Fruit fly (Drosophila melanogaster) whole organism, wandering third instar larva: Measurements from ENCODE around the gene Rhp.

Experiments used
- Abd-B ChIP-seq: fragments of >200 bp; optimal IDR thresholded peaks from 2 replicates; lab custom pipeline; 2017; ENCODE audit warnings: missing biosample characterization, missing genetic modification characterization
- CG32264 ChIP-seq: fragments of 200-800 bp; sonication (Bioruptor generic); optimal IDR thresholded peaks from 2 replicates; lab custom pipeline; 2016; ENCODE audit warnings: missing biosample characterization, missing genetic modification characterization
- CG9705 ChIP-seq: fragments of 200-800 bp; sonication (Bioruptor generic); optimal IDR thresholded peaks from 2 replicates; lab custom pipeline; 2018; ENCODE audit warnings: missing biosample characterization, mild to moderate bottlenecking, missing genetic modification characterization
- CrebA ChIP-seq: fragments of 200-800 bp; sonication (Bioruptor generic); optimal IDR thresholded peaks from 2 replicates; lab custom pipeline; 2016; ENCODE audit warnings: missing biosample characterization, mild to moderate bottlenecking, missing genetic modification characterization, borderline replicate concordance
- Dfd ChIP-seq: fragments of >200 bp; optimal IDR thresholded peaks from 2 replicates; lab custom pipeline; 2017; ENCODE audit warnings: missing biosample characterization, missing genetic modification characterization
- Dif ChIP-seq: fragments of 200-275, 200-300 bp; sonication (Bioruptor generic); optimal IDR thresholded peaks from 2 replicates; lab custom pipeline; 2018; ENCODE audit warnings: missing biosample characterization, missing genetic modification characterization; ENCODE audit not compliant: partially characterized antibody
- GATAd ChIP-seq: sonication (Bioruptor generic); optimal IDR thresholded peaks from 2 replicates; lab custom pipeline; 2016; ENCODE audit warnings: missing biosample characterization, missing genetic modification characterization
- HLH106 ChIP-seq: fragments of 200-800 bp; optimal IDR thresholded peaks from 3 replicates; lab custom pipeline; 2019; ENCODE audit warnings: missing biosample characterization, mild to moderate bottlenecking, missing genetic modification characterization, moderate library complexity
- Hnf4 ChIP-seq: fragments of 200-800 bp; sonication (Bioruptor generic); optimal IDR thresholded peaks from 2 replicates; lab custom pipeline; 2016; ENCODE audit warnings: missing biosample characterization, mild to moderate bottlenecking, missing genetic modification characterization
- Hr78 ChIP-seq: fragments of >200 bp; optimal IDR thresholded peaks from 2 replicates; lab custom pipeline; 2017; ENCODE audit warnings: missing biosample characterization, missing genetic modification characterization
- Hr83 ChIP-seq: fragments of 200-300 bp; sonication (Bioruptor generic); optimal IDR thresholded peaks from 2 replicates; lab custom pipeline; 2016; ENCODE audit warnings: missing biosample characterization, mild to moderate bottlenecking, missing genetic modification characterization, moderate library complexity; ENCODE audit not compliant: poor library complexity, severe bottlenecking
- Jra ChIP-seq: sonication (Bioruptor generic); optimal IDR thresholded peaks from 2 replicates; lab custom pipeline; 2016; ENCODE audit warnings: missing biosample characterization, missing genetic modification characterization
- Mio ChIP-seq: sonication (Bioruptor generic); optimal IDR thresholded peaks from 2 replicates; lab custom pipeline; 2016; ENCODE audit warnings: missing biosample characterization, missing genetic modification characterization
- Myc ChIP-seq: fragments of >200 bp; optimal IDR thresholded peaks from 2 replicates; lab custom pipeline; 2017
- N ChIP-seq: fragments of >200 bp; optimal IDR thresholded peaks from 2 replicates; lab custom pipeline; 2018; ENCODE audit warnings: missing biosample characterization, missing external identifiers, missing genetic modification characterization
- OdsH ChIP-seq: fragments of 200-800 bp; sonication (Bioruptor generic); optimal IDR thresholded peaks from 2 replicates; lab custom pipeline; 2016; ENCODE audit warnings: missing biosample characterization, mild to moderate bottlenecking, missing genetic modification characterization
- Rel ChIP-seq, 2 experiments: fragments of 200-800 bp; sonication (Bioruptor generic) in 1 of 2; optimal IDR thresholded peaks; 2 replicates in 1 of 2; 3 replicates in 1 of 2; lab custom pipeline; 2016 to 2019; ENCODE audit warnings: mild to moderate bottlenecking in 2 of 2, missing biosample characterization in 2 of 2, missing genetic modification characterization in 2 of 2, moderate library complexity in 1 of 2
- Sp1 ChIP-seq: fragments of 200-800 bp; sonication (Bioruptor generic); optimal IDR thresholded peaks from 3 replicates; lab custom pipeline; 2019; ENCODE audit warnings: missing biosample characterization, mild to moderate bottlenecking, missing genetic modification characterization, moderate library complexity
- Vsx2 ChIP-seq: fragments of 200-300, 225-300 bp; sonication (Bioruptor generic); optimal IDR thresholded peaks from 2 replicates; lab custom pipeline; 2018; ENCODE audit warnings: missing biosample characterization, missing genetic modification characterization; ENCODE audit not compliant: partially characterized antibody
- br ChIP-seq: fragments of 200-800 bp; sonication (Bioruptor generic); optimal IDR thresholded peaks from 2 replicates; lab custom pipeline; 2016; ENCODE audit warnings: missing biosample characterization, missing genetic modification characterization
- brk ChIP-seq: fragments of 200-800 bp; sonication (Bioruptor generic); optimal IDR thresholded peaks from 2 replicates; lab custom pipeline; 2016; ENCODE audit warnings: missing biosample characterization, mild to moderate bottlenecking, missing genetic modification characterization
- dl ChIP-seq, 2 experiments: fragments of 175-275, 200-275 bp in 1 of 2; fragments of 200-275 bp in 1 of 2; sonication (Bioruptor generic); optimal IDR thresholded peaks; lab custom pipeline; 2018; ENCODE audit warnings: mild to moderate bottlenecking in 2 of 2, missing biosample characterization in 2 of 2, missing genetic modification characterization in 2 of 2, moderate library complexity in 2 of 2; ENCODE audit not compliant: partially characterized antibody in 2 of 2, insufficient read depth in 1 of 2
- dmrt93B ChIP-seq: fragments of 200-800 bp; sonication (Bioruptor generic); optimal IDR thresholded peaks from 2 replicates; lab custom pipeline; 2018; ENCODE audit warnings: missing biosample characterization, mild to moderate bottlenecking, missing genetic modification characterization
- dsf ChIP-seq: sonication (Bioruptor generic); optimal IDR thresholded peaks from 2 replicates; lab custom pipeline; 2016; ENCODE audit warnings: missing biosample characterization, missing genetic modification characterization, borderline replicate concordance
- ey ChIP-seq: fragments of 200-800 bp; sonication (Bioruptor generic); optimal IDR thresholded peaks from 2 replicates; lab custom pipeline; 2016; ENCODE audit warnings: missing biosample characterization, missing genetic modification characterization
- foxo ChIP-seq, 2 experiments: fragments of 200-800 bp; sonication (Bioruptor generic); optimal IDR thresholded peaks; 2 replicates in 1 of 2; 3 replicates in 1 of 2; lab custom pipeline; 2016 to 2017; ENCODE audit warnings: missing biosample characterization in 2 of 2, missing genetic modification characterization in 2 of 2
- fru ChIP-seq: fragments of 200-800 bp; sonication (Bioruptor generic); optimal IDR thresholded peaks from 3 replicates; lab custom pipeline; 2016; ENCODE audit warnings: missing biosample characterization, mild to moderate bottlenecking, missing genetic modification characterization
- h ChIP-seq: fragments of 200-800 bp; sonication (Bioruptor generic); optimal IDR thresholded peaks from 3 replicates; lab custom pipeline; 2016; ENCODE audit warnings: missing biosample characterization, mild to moderate bottlenecking, missing genetic modification characterization
- jim ChIP-seq: fragments of 175-275, 200-325 bp; sonication (Bioruptor generic); optimal IDR thresholded peaks from 2 replicates; lab custom pipeline; 2016; ENCODE audit warnings: missing biosample characterization, mild to moderate bottlenecking, missing genetic modification characterization
- lola ChIP-seq: fragments of >200 bp; optimal IDR thresholded peaks from 2 replicates; lab custom pipeline; 2017; ENCODE audit warnings: missing biosample characterization, missing genetic modification characterization
- pan ChIP-seq: fragments of >200 bp; optimal IDR thresholded peaks from 2 replicates; lab custom pipeline; 2017
- psq ChIP-seq: fragments of 200-800 bp; sonication (Bioruptor generic); optimal IDR thresholded peaks from 3 replicates; lab custom pipeline; 2017; ENCODE audit warnings: missing biosample characterization, mild to moderate bottlenecking, missing genetic modification characterization, moderate library complexity
- rgr ChIP-seq: fragments of 200-800 bp; sonication (Bioruptor generic); optimal IDR thresholded peaks from 3 replicates; lab custom pipeline; 2016; ENCODE audit warnings: missing biosample characterization, mild to moderate bottlenecking, missing genetic modification characterization
- sage ChIP-seq: fragments of 200-800 bp; sonication (Bioruptor generic); optimal IDR thresholded peaks from 2 replicates; lab custom pipeline; 2016; ENCODE audit warnings: missing biosample characterization, mild to moderate bottlenecking, missing genetic modification characterization
- sv ChIP-seq: fragments of 200-800 bp; sonication (Bioruptor generic); optimal IDR thresholded peaks from 3 replicates; lab custom pipeline; 2016; ENCODE audit warnings: missing biosample characterization, missing genetic modification characterization
- tai ChIP-seq: sonication (Bioruptor generic); optimal IDR thresholded peaks from 2 replicates; lab custom pipeline; 2016; ENCODE audit warnings: missing biosample characterization, missing genetic modification characterization
- usp ChIP-seq: fragments of >200 bp; optimal IDR thresholded peaks from 2 replicates; lab custom pipeline; 2017; ENCODE audit warnings: missing biosample characterization, missing genetic modification characterization
- woc ChIP-seq: sonication (Bioruptor generic); optimal IDR thresholded peaks from 2 replicates; lab custom pipeline; 2016; ENCODE audit warnings: missing biosample characterization, mild to moderate bottlenecking, missing genetic modification characterization

The Rhp gene

DNA sequence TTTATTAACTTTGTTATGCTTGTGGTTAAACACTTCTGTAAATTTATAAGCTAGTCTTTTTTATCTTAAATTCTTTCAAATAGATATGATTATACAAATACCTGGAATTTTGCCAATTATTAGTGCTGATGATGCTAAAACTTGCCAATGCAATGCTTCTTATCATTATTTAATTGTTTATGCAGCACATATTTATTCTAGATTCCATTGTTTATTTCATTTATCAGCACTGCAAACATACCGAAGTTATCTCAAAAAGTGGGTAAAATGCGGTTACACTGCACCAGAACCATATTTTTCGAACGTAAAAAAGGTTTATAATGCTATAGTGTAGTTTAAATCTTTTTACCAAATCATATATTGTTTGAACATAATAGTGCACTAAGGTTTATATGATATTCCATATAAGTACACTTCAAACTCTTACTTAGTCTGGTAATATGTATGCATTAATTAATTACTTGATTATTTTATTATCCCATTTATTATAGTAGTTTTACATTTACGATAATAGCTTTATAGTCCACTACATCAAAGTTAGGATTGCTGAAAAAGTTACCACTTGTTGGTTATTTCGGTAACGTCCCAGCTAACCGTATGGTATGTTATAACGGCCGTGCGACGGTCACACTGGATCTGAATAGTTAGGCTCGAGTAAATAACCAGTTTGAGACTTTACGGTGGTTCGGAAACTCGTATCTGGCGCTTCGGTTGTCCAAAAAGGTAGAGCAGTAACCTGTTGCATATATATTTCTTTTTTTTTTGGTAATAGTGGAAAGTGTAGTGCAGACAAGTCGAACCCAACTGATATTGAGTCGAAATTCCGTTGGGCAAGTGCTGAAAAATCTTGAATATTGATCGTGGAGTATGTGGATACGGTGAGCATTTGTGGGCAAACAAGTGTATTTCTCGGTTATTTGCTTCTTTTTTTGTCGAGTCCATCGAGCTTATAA, at the start of gene Rhp:
TSS of gene Rhp (plus strand) at position 663 of the 953 bp plus-strand sequence.
- TF ChIP-seq jim (GFP tag; lab: Kevin White, UChicago) (no peak), sage (GFP tag; lab: Kevin White, UChicago) (peak; percentile 34), sv (no peak), Vsx2 (no peak), rgr (peak; percentile 45), Sp1 (GFP tag; lab: Kevin White, UChicago) (peak; percentile 70), dsf (GFP tag; lab: Kevin White, UChicago) (no peak), HLH106 (peak; percentile 9), Mio (GFP tag; lab: Kevin White, UChicago) (no peak), CG32264 (peak; percentile 12), ey (no peak), Hnf4 (GFP tag; lab: Kevin White, UChicago) (peak; percentile 40), Myc (lab: Kevin White, UChicago) (no peak), OdsH (GFP tag; lab: Kevin White, UChicago) (peak; percentile 66), usp (no peak), CG9705 (GFP tag; lab: Kevin White, UChicago) (peak; percentile 41), dmrt93B (GFP tag; lab: Kevin White, UChicago) (no peak), fru (GFP tag; lab: Kevin White, UChicago) (peak; percentile 5), br (no peak), Hr78 (no peak), Hr83 (peak; percentile 52), foxo (GFP tag; optimal IDR thresholded peaks at IDR 0.05; lab: Kevin White, UChicago) (peak in 1 of 2 experiments; percentile 30), h (GFP tag; lab: Kevin White, UChicago) (peak; percentile 50), CrebA (GFP tag; lab: Kevin White, UChicago) (no peak), woc (GFP tag; lab: Kevin White, UChicago) (no peak), psq (GFP tag; lab: Kevin White, UChicago) (peak; percentile 15)

DNA sequence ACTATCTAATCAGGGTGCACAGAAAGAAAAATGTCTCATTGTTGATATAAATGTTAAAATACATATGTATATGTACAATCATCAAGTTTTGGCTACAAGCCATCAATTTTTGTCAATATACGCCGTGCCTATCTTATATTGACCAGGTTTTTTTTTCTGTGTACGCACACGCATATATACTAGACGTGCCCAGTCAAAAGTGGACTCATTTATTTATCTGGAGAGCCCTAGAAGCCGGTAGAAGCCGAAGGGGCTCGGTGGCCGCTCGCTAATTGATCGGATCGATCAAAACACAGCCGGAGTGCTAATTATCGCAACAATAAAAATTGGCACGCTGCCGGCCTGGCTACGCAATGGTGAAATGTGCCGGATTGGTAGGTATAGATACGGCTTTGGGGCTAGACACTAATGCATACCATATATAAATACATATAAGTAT, 48.4 kb upstream of the Rhp start:
- TF ChIP-seq jim (GFP tag; lab: Kevin White, UChicago): no peak
- TF ChIP-seq usp: no peak
- peak; percentile 84 for TF ChIP-seq ey
- no peak for TF ChIP-seq N
- peak; percentile 77 for TF ChIP-seq HLH106
- no peak for TF ChIP-seq dsf (GFP tag; lab: Kevin White, UChicago)
- TF ChIP-seq br: peak; percentile 86
- peak; percentile 82 for TF ChIP-seq OdsH (GFP tag; lab: Kevin White, UChicago)
- no peak for TF ChIP-seq GATAd
- TF ChIP-seq tai (GFP tag; lab: Kevin White, UChicago): no peak
- no peak for TF ChIP-seq Dfd (GFP tag; lab: Kevin White, UChicago)
- TF ChIP-seq sage (GFP tag; lab: Kevin White, UChicago): no peak
- TF ChIP-seq fru (GFP tag; lab: Kevin White, UChicago): peak; percentile 85
- peak; percentile 74 for TF ChIP-seq Jra (GFP tag; lab: Kevin White, UChicago)
- TF ChIP-seq Hr78: no peak
- no peak for TF ChIP-seq Myc (lab: Kevin White, UChicago)
- TF ChIP-seq rgr: peak; percentile 82
- TF ChIP-seq Hnf4 (GFP tag; lab: Kevin White, UChicago): peak; percentile 84
- peak; percentile 48 for TF ChIP-seq CG32264
- TF ChIP-seq psq (GFP tag; lab: Kevin White, UChicago): peak; percentile 61
- TF ChIP-seq foxo (GFP tag; optimal IDR thresholded peaks at IDR 0.05; lab: Kevin White, UChicago): peak; percentile 49 to 85
- no peak for TF ChIP-seq dl (GFP tag; optimal IDR thresholded peaks at IDR 0.05; lab: Kevin White, UChicago; ENCODE audit: insufficient read depth in 1 of 2, partially characterized antibody in 2 of 2)
- TF ChIP-seq Dif (GFP tag; lab: Kevin White, UChicago): no peak
- TF ChIP-seq Vsx2: no peak
- no peak for TF ChIP-seq dmrt93B (GFP tag; lab: Kevin White, UChicago)
- TF ChIP-seq brk (GFP tag; lab: Kevin White, UChicago): no peak
- TF ChIP-seq Sp1 (GFP tag; lab: Kevin White, UChicago): peak; percentile 84
- no peak for TF ChIP-seq pan
- peak; percentile 52 for TF ChIP-seq woc (GFP tag; lab: Kevin White, UChicago)
- TF ChIP-seq lola (GFP tag; lab: Kevin White, UChicago): no peak
- TF ChIP-seq sv: peak; percentile 55
- TF ChIP-seq Abd-B (GFP tag; lab: Kevin White, UChicago): no peak
- no peak for TF ChIP-seq Rel (GFP tag; optimal IDR thresholded peaks at IDR 0.05; lab: Kevin White, UChicago)
- peak; percentile 57 for TF ChIP-seq Rel (tag; optimal IDR thresholded peaks at IDR 0.05; lab: Kevin White, UChicago)
- TF ChIP-seq Mio (GFP tag; lab: Kevin White, UChicago): no peak
- TF ChIP-seq h (GFP tag; lab: Kevin White, UChicago): peak; percentile 97
- TF ChIP-seq Hr83: peak; percentile 14
- no peak for TF ChIP-seq CG9705 (GFP tag; lab: Kevin White, UChicago)
- TF ChIP-seq CrebA (GFP tag; lab: Kevin White, UChicago): no peak
- TF ChIP-seq, all 38 proteins: peak for 17
